Fruit fly (Drosophila melanogaster) S2 (cell line): ENCODE results near the gene Spn28Dc.

Experiments used
- CG8478 ChIP-seq: fragments of >200 bp; optimal IDR thresholded peaks from 2 replicates; lab custom pipeline; 2018
- CTCF ChIP-seq, 2 experiments: fragments of >200 bp; optimal IDR thresholded peaks; 2 replicates each; lab custom pipeline; 2018

- no peak for TF ChIP-seq CG8478 (lab: Kevin White, UChicago)
- TF ChIP-seq CTCF (optimal IDR thresholded peaks at IDR 0.05; lab: Kevin White, UChicago), result peak; percentile 22 to 40
These were observed 22.3 kb upstream of the Spn28Dc start, which contains the start of gene baf for dm6 chr2L:8029160-8029852.
